Worm (Caenorhabditis elegans) whole organism, midembryonic: ENCODE measurements around the gene C07A4.3.

Experiments used
- T22C8.4 ChIP-seq: fragments of 200-800 bp; sonication (Bioruptor generic); IDR thresholded peaks from 2 replicates; pipeline ENCODE4 v1.3.6; 2022; ENCODE audit warnings: missing genetic modification characterization, missing compliant biosample characterization
- cog-1 ChIP-seq: sonication (generic microtip); optimal IDR thresholded peaks from 2 replicates; lab custom pipeline; 2016; ENCODE audit warnings: missing genetic modification characterization, missing compliant biosample characterization
- flt-1 ChIP-seq: fragments of 200-800 bp; sonication (Bioruptor generic); IDR thresholded peaks from 2 replicates; pipeline ENCODE4 v1.3.6; 2022; ENCODE audit warnings: missing genetic modification characterization, missing compliant biosample characterization
- klf-2 ChIP-seq: fragments of 200-800 bp; sonication (Bioruptor generic); conservative IDR thresholded peaks from 2 replicates; pipeline ENCODE4 v1.3.6; 2022; ENCODE audit warnings: missing genetic modification reagents, missing genetic modification characterization, missing compliant biosample characterization
- med-1 ChIP-seq: sonication (generic microtip); optimal IDR thresholded peaks from 2 replicates; lab custom pipeline; 2017; ENCODE audit warnings: missing genetic modification characterization, mild to moderate bottlenecking, missing compliant biosample characterization, antibody characterized with exemption, missing genetic modification reagents; ENCODE audit not compliant: insufficient read depth
- ref-1 ChIP-seq: fragments of 200-800 bp; sonication (Bioruptor generic); conservative IDR thresholded peaks from 2 replicates; pipeline ENCODE4 v1.3.6; 2022; ENCODE audit warnings: missing genetic modification reagents, missing genetic modification characterization, missing compliant biosample characterization
- tab-1 ChIP-seq: fragments of 200-800 bp; sonication (Bioruptor generic); IDR thresholded peaks from 2 replicates; pipeline ENCODE4 v1.3.6; 2022; ENCODE audit warnings: missing genetic modification characterization, missing compliant biosample characterization
- ztf-23 ChIP-seq: fragments of 200-800 bp; sonication (Bioruptor generic); IDR thresholded peaks from 2 replicates; pipeline ENCODE4 v1.3.6; 2022; ENCODE audit warnings: missing genetic modification reagents, missing genetic modification characterization, missing compliant biosample characterization
- ztf-29 ChIP-seq: fragments of 200-800 bp; sonication (Bioruptor generic); IDR thresholded peaks from 2 replicates; pipeline ENCODE4 v1.3.6; 2022; ENCODE audit warnings: missing genetic modification reagents, missing genetic modification characterization, missing compliant biosample characterization

The C07A4.3 gene

ce11 chrX:10167005-10167404, 7.8 kb upstream of the C07A4.3 start, which contains the start of gene rnp-9:
TSS of gene rnp-9 (plus strand) at chrX:10167305.
- TF ChIP-seq flt-1 (no peak), klf-2 (GFP tag; lab: Robert Waterston, UW) (no peak), ztf-29 (no peak), ref-1 (GFP tag; lab: Robert Waterston, UW) (no peak), ztf-23 (GFP tag; lab: Robert Waterston, UW) (no peak), cog-1 (tag; lab: Kevin White, UChicago) (no peak), T22C8.4 (no peak), med-1 (GFP tag; lab: Kevin White, UChicago) (no peak), tab-1 (GFP tag; lab: Robert Waterston, UW) (no peak)

ce11 chrX:10168534-10168933, 6.2 kb upstream of the C07A4.3 start:
- TF ChIP-seq T22C8.4, result no peak
- no peak for TF ChIP-seq tab-1 (GFP tag; lab: Robert Waterston, UW)
- no peak for TF ChIP-seq cog-1 (tag; lab: Kevin White, UChicago)
- TF ChIP-seq ztf-23 (GFP tag; lab: Robert Waterston, UW), result no peak
- no peak for TF ChIP-seq ztf-29
- no peak for TF ChIP-seq ref-1 (GFP tag; lab: Robert Waterston, UW)
- no peak for TF ChIP-seq med-1 (GFP tag; lab: Kevin White, UChicago)
- TF ChIP-seq flt-1, result no peak
- no peak for TF ChIP-seq klf-2 (GFP tag; lab: Robert Waterston, UW)

ce11 chrX:10170598-10170997, 4.2 kb upstream of the C07A4.3 start:
- TF ChIP-seq ztf-23 (GFP tag; lab: Robert Waterston, UW) (no peak), ztf-29 (no peak), cog-1 (tag; lab: Kevin White, UChicago) (no peak), med-1 (GFP tag; lab: Kevin White, UChicago) (no peak), T22C8.4 (no peak), tab-1 (GFP tag; lab: Robert Waterston, UW) (no peak), flt-1 (no peak), klf-2 (GFP tag; lab: Robert Waterston, UW) (no peak), ref-1 (GFP tag; lab: Robert Waterston, UW) (no peak)

ce11 chrX:10172004-10172584, 2.7 kb upstream of the C07A4.3 start, which contains the start of gene C07A4.2:
TSS of gene C07A4.2 (plus strand) at chrX:10172198.
- TF ChIP-seq med-1 (GFP tag; lab: Kevin White, UChicago) (no peak), T22C8.4 (no peak), tab-1 (GFP tag; lab: Robert Waterston, UW) (no peak), flt-1 (no peak)

- no peak for TF ChIP-seq ztf-29
Observed at ce11 chrX:10176295-10176694, 1.5 kb downstream of the C07A4.3 start, which contains the start of gene ncs-4. TSS of gene ncs-4 (plus strand) at chrX:10176521.

- no peak for TF ChIP-seq flt-1
- TF ChIP-seq ztf-29, result no peak
- no peak for TF ChIP-seq ztf-23 (GFP tag; lab: Robert Waterston, UW)
- TF ChIP-seq cog-1 (tag; lab: Kevin White, UChicago), result no peak
- TF ChIP-seq med-1 (GFP tag; lab: Kevin White, UChicago), result no peak
- no peak for TF ChIP-seq ref-1 (GFP tag; lab: Robert Waterston, UW)
- no peak for TF ChIP-seq klf-2 (GFP tag; lab: Robert Waterston, UW)
- TF ChIP-seq T22C8.4, result no peak
- TF ChIP-seq tab-1 (GFP tag; lab: Robert Waterston, UW), result no peak
Observed at ce11 chrX:10182613-10183012, 7.8 kb downstream of the C07A4.3 start.

- TF ChIP-seq klf-2 (GFP tag; lab: Robert Waterston, UW) (no peak), cog-1 (tag; lab: Kevin White, UChicago) (no peak), flt-1 (no peak), tab-1 (GFP tag; lab: Robert Waterston, UW) (no peak), med-1 (GFP tag; lab: Kevin White, UChicago) (no peak), ref-1 (GFP tag; lab: Robert Waterston, UW) (no peak), T22C8.4 (no peak), ztf-23 (GFP tag; lab: Robert Waterston, UW) (no peak), ztf-29 (no peak)
Observed at ce11 chrX:10183695-10184094, 8.9 kb downstream of the C07A4.3 start, which contains the start of gene arrd-28. TSS of gene arrd-28 (plus strand) at chrX:10183995.

ce11 chrX:10184708-10185107, 9.9 kb downstream of the C07A4.3 start:
- TF ChIP-seq tab-1 (GFP tag; lab: Robert Waterston, UW) (no peak), cog-1 (tag; lab: Kevin White, UChicago) (no peak), ztf-23 (GFP tag; lab: Robert Waterston, UW) (no peak), klf-2 (GFP tag; lab: Robert Waterston, UW) (no peak), T22C8.4 (no peak), flt-1 (no peak), med-1 (GFP tag; lab: Kevin White, UChicago) (no peak), ztf-29 (no peak), ref-1 (GFP tag; lab: Robert Waterston, UW) (no peak)

- TF ChIP-seq tab-1 (GFP tag; lab: Robert Waterston, UW) (no peak), flt-1 (peak; percentile 80), ztf-29 (no peak), med-1 (GFP tag; lab: Kevin White, UChicago) (no peak), klf-2 (GFP tag; lab: Robert Waterston, UW) (no peak), ztf-23 (GFP tag; lab: Robert Waterston, UW) (0 out of 2 replicates have a peak, but pooled peaks have one; percentile 57), T22C8.4 (no peak), cog-1 (tag; lab: Kevin White, UChicago) (peak; percentile 79)
Observed at ce11 chrX:10188493-10188895, 13.7 kb downstream of the C07A4.3 start.

ce11 chrX:10189244-10189643, 14.5 kb downstream of the C07A4.3 start:
- TF ChIP-seq ztf-23 (GFP tag; lab: Robert Waterston, UW), result no peak
- no peak for TF ChIP-seq T22C8.4
- TF ChIP-seq med-1 (GFP tag; lab: Kevin White, UChicago), result no peak
- no peak for TF ChIP-seq ztf-29
- no peak for TF ChIP-seq flt-1
- no peak for TF ChIP-seq ref-1 (GFP tag; lab: Robert Waterston, UW)
- no peak for TF ChIP-seq cog-1 (tag; lab: Kevin White, UChicago)
- TF ChIP-seq klf-2 (GFP tag; lab: Robert Waterston, UW), result no peak
- no peak for TF ChIP-seq tab-1 (GFP tag; lab: Robert Waterston, UW)
